Fruit fly (Drosophila melanogaster) whole organism, pupa: ENCODE measurements around the gene Theg.

Source experiments
- CG10348 ChIP-seq: fragments of 200-800 bp; sonication (Bioruptor generic); IDR thresholded peaks from 2 replicates; pipeline ENCODE4 v1.3.6; 2022; ENCODE audit warnings: missing biosample characterization, missing genetic modification characterization
- CG17806 ChIP-seq: fragments of 200-800 bp; sonication (Bioruptor generic); optimal IDR thresholded peaks from 2 replicates; lab custom pipeline; 2018; ENCODE audit warnings: missing biosample characterization, mild to moderate bottlenecking, missing genetic modification characterization, moderate library complexity
- CG4496 ChIP-seq: fragments of 200-800 bp; sonication (Bioruptor generic); IDR thresholded peaks from 3 replicates; pipeline ENCODE4 v1.3.6; 2022; ENCODE audit warnings: missing biosample characterization, missing genetic modification characterization
- CG8159 ChIP-seq: fragments of 200-800 bp; sonication (Bioruptor generic); optimal IDR thresholded peaks from 3 replicates; lab custom pipeline; 2018; ENCODE audit warnings: missing biosample characterization, mild to moderate bottlenecking, missing genetic modification characterization, moderate library complexity
- EcR ChIP-seq: fragments of 200-800 bp; sonication (Bioruptor generic); optimal IDR thresholded peaks from 3 replicates; lab custom pipeline; 2019; ENCODE audit warnings: missing biosample characterization, missing genetic modification characterization, mild to moderate bottlenecking, moderate library complexity, missing genetic modification reagents
- Ets98B ChIP-seq: fragments of 200-800 bp; sonication (Bioruptor generic); IDR thresholded peaks from 2 replicates; pipeline ENCODE4 v1.3.6; 2022; ENCODE audit warnings: missing biosample characterization, missing genetic modification characterization
- Pif1B ChIP-seq: fragments of 200-800 bp; sonication (Bioruptor generic); optimal IDR thresholded peaks from 3 replicates; lab custom pipeline; 2016; ENCODE audit warnings: missing biosample characterization, missing genetic modification characterization

dm6 chr3R:21971553-21971952 is 42.9 kb upstream of the Theg start:
- TF ChIP-seq CG4496: no peak
- no peak for TF ChIP-seq CG10348
- TF ChIP-seq Pif1B (GFP tag; lab: Kevin White, UChicago): no peak
- TF ChIP-seq Ets98B (GFP tag; lab: Robert Waterston, UW): no peak
- no peak for TF ChIP-seq CG17806
- no peak for TF ChIP-seq CG8159
- TF ChIP-seq EcR (GFP tag; lab: Kevin White, UChicago): no peak
